Worm (Caenorhabditis elegans): Measurements from ENCODE around the gene srw-14.

- TF ChIP-seq aly-2 (tag; optimal IDR thresholded peaks at IDR 0.05) (no peak), unc-62 (GFP tag; optimal IDR thresholded peaks at IDR 0.05) (no peak), fos-1 (tag; optimal IDR thresholded peaks at IDR 0.05) (no peak), zag-1 (tag; optimal IDR thresholded peaks at IDR 0.05) (no peak), lin-39 (tag; optimal IDR thresholded peaks at IDR 0.05) (peak; percentile 71), snpc-4 (tag; optimal IDR thresholded peaks at IDR 0.05) (peak; percentile 86), skn-1 (tag; optimal IDR thresholded peaks at IDR 0.05) (peak; percentile 91), nhr-76 (tag; optimal IDR thresholded peaks at IDR 0.05) (no peak), jun-1 (tag; optimal IDR thresholded peaks at IDR 0.05) (peak; percentile 73), nhr-28 (tag; optimal IDR thresholded peaks at IDR 0.05) (no peak), ceh-16 (tag; optimal IDR thresholded peaks at IDR 0.05) (no peak)
These were observed 36.2 kb upstream of the srw-14 start, which contains the start of gene cyn-3 for ce11 chrV:15189567-15189966.
